Worm (Caenorhabditis elegans) whole organism, L2 larva: ENCODE results near the gene T01B7.9.

Experiments used
- C34F6.9 ChIP-seq: fragments of 150-350 bp; optimal IDR thresholded peaks from 2 replicates; lab custom pipeline; 2014; ENCODE audit warnings: missing biosample characterization, missing genetic modification characterization
- R02D3.7 ChIP-seq: fragments of 150-350 bp; optimal IDR thresholded peaks from 2 replicates; lab custom pipeline; 2014; ENCODE audit warnings: missing biosample characterization, missing genetic modification characterization
- nhr-11 ChIP-seq: fragments of 150-350 bp; optimal IDR thresholded peaks from 2 replicates; lab custom pipeline; 2014; ENCODE audit warnings: missing biosample characterization, missing genetic modification characterization
- skn-1 ChIP-seq: sonication (generic microtip); optimal IDR thresholded peaks from 2 replicates; lab custom pipeline; 2017; ENCODE audit warnings: missing biosample characterization, missing genetic modification characterization
- sma-3 ChIP-seq: sonication (generic microtip); optimal IDR thresholded peaks from 2 replicates; lab custom pipeline; 2016; ENCODE audit warnings: missing genetic modification reagents, missing genetic modification characterization, missing compliant biosample characterization
- snpc-4 ChIP-seq: fragments of 150-350 bp; optimal IDR thresholded peaks from 2 replicates; lab custom pipeline; 2014; ENCODE audit warnings: missing biosample characterization, missing genetic modification characterization
- unc-39 ChIP-seq: fragments of 150-350 bp; optimal IDR thresholded peaks from 2 replicates; lab custom pipeline; 2014; ENCODE audit warnings: missing biosample characterization, missing genetic modification characterization

DNA sequence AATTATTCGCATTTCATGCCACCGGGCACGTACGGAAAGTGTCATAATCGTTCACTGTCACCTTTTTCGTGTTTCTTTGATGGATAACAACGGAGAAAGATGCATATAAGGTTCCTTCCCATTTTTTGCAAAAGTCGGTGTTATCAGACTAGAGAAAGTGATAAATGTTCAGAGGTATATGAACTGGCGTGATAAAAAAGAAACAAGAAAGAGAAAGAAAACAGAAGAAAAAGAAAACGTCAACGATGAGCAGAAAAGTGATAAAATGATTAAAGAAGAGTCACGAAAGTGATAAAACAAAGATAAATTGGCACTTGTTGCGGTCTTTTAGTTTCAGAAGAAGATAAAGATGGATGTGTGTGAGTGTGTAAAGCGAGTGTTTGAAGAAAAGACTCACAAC lies 3.7 kb upstream of the T01B7.9 start:
- TF ChIP-seq skn-1 (tag; lab: Kevin White, UChicago) (no peak), unc-39 (tag; lab: Kevin White, UChicago) (no peak), C34F6.9 (tag; lab: Kevin White, UChicago) (peak; percentile 7), snpc-4 (tag; lab: Kevin White, UChicago) (no peak), sma-3 (GFP tag; lab: Kevin White, UChicago) (no peak), R02D3.7 (tag; lab: Kevin White, UChicago) (no peak), nhr-11 (tag; lab: Kevin White, UChicago) (no peak)
